Worm (Caenorhabditis elegans) whole organism, mixed stage, embryonic: Measurements from ENCODE around the gene F08D12.7.

Experiments
- ceh-39 ChIP-seq: fragments of 150-350 bp; optimal IDR thresholded peaks from 2 replicates; lab custom pipeline; 2014; ENCODE audit warnings: missing biosample characterization, missing genetic modification characterization
- ceh-43 ChIP-seq: fragments of 200-800 bp; sonication (Bioruptor generic); optimal IDR thresholded peaks from 2 replicates; lab custom pipeline; 2018; ENCODE audit warnings: mild to moderate bottlenecking, missing genetic modification characterization, moderate library complexity, missing compliant biosample characterization
- lin-13 ChIP-seq: fragments of 150-350 bp; optimal IDR thresholded peaks from 2 replicates; lab custom pipeline; 2014; ENCODE audit warnings: missing biosample characterization, missing genetic modification characterization
- mab-5 ChIP-seq: fragments of 150-350 bp; optimal IDR thresholded peaks from 2 replicates; lab custom pipeline; 2014; ENCODE audit warnings: missing biosample characterization, missing genetic modification characterization
- mep-1 ChIP-seq: fragments of 150-350 bp; optimal IDR thresholded peaks from 2 replicates; lab custom pipeline; 2017; ENCODE audit warnings: missing biosample characterization, missing genetic modification reagents, missing genetic modification characterization, inconsistent platforms
- nhr-12 ChIP-seq: fragments of 150-350 bp; optimal IDR thresholded peaks from 2 replicates; lab custom pipeline; 2014; ENCODE audit warnings: missing biosample characterization, missing genetic modification characterization
- nhr-237 ChIP-seq: fragments of 150-350 bp; optimal IDR thresholded peaks from 2 replicates; lab custom pipeline; 2014; ENCODE audit warnings: missing biosample characterization, missing genetic modification characterization
- nhr-76 ChIP-seq: sonication (generic microtip); optimal IDR thresholded peaks from 2 replicates; lab custom pipeline; 2017; ENCODE audit warnings: missing biosample characterization, missing genetic modification characterization
- snpc-4 ChIP-seq: fragments of 150-350 bp; optimal IDR thresholded peaks from 2 replicates; lab custom pipeline; 2014; ENCODE audit warnings: missing biosample characterization, missing genetic modification characterization
- zip-8 ChIP-seq: fragments of 150-350 bp; optimal IDR thresholded peaks from 2 replicates; lab custom pipeline; 2014; ENCODE audit warnings: missing biosample characterization, missing genetic modification characterization
- ztf-11 ChIP-seq: fragments of 150-350 bp; optimal IDR thresholded peaks from 2 replicates; lab custom pipeline; 2014; ENCODE audit warnings: missing biosample characterization, missing genetic modification characterization

- no peak for TF ChIP-seq ceh-39
- no peak for TF ChIP-seq snpc-4 (tag; lab: Kevin White, UChicago)
- TF ChIP-seq mep-1 (tag; lab: Kevin White, UChicago) = no peak
- no peak for TF ChIP-seq nhr-12
- no peak for TF ChIP-seq lin-13 (tag; lab: Kevin White, UChicago)
- TF ChIP-seq nhr-76 (tag; lab: Kevin White, UChicago) = no peak
- no peak for TF ChIP-seq ceh-43
- no peak for TF ChIP-seq ztf-11 (tag; lab: Kevin White, UChicago)
- TF ChIP-seq zip-8 (tag; lab: Kevin White, UChicago) = no peak
- TF ChIP-seq nhr-237 (tag; lab: Kevin White, UChicago) = no peak
- no peak for TF ChIP-seq mab-5
Measured at ce11 chrII:2774904-2775303, 6.0 kb upstream of the F08D12.7 start, which contains the start of gene fbxb-111.
